Worm (Caenorhabditis elegans): Measurements from ENCODE around the gene F44E2.3.

Gene F44E2.3

ce11 chrIII:8799964-8800795, 28.9 kb downstream of the F44E2.3 start, which contains the start of gene F54F2.6:
TSS of gene F54F2.6 (minus strand) at chrIII:8800701.
- TF ChIP-seq hsf-1 (GFP tag; IDR thresholded peaks at IDR 0.05) (no peak), lag-1 (GFP tag; IDR thresholded peaks at IDR 0.05) (no peak), ZK185.1 (tag; optimal IDR thresholded peaks at IDR 0.05; ENCODE audit: poor library complexity, severe bottlenecking) (peak; percentile 52), attf-5 (GFP tag; optimal IDR thresholded peaks at IDR 0.05) (peak; percentile 86), atf-7 (tag; optimal IDR thresholded peaks at IDR 0.05) (peak; percentile 81), aptf-2 (GFP tag; conservative IDR thresholded peaks at IDR 0.05) (no peak), efl-1 (GFP tag; optimal IDR thresholded peaks at IDR 0.05) (no peak), attf-6 (GFP tag; IDR thresholded peaks at IDR 0.05) (no peak), egrh-3 (GFP tag; IDR thresholded peaks at IDR 0.05) (peak; percentile 83), B0035.1 (tag; optimal IDR thresholded peaks at IDR 0.05) (peak; percentile 32), hrde-1 (tag; optimal IDR thresholded peaks at IDR 0.05; ENCODE audit: borderline replicate concordance) (no peak), athp-1 (tag; optimal IDR thresholded peaks at IDR 0.05) (peak; percentile 1), lin-26 (GFP tag; IDR thresholded peaks at IDR 0.05) (no peak), snpc-1.3 (tag; optimal IDR thresholded peaks at IDR 0.05; ENCODE audit: insufficient read depth) (no peak), egl-18 (GFP tag; IDR thresholded peaks at IDR 0.05) (0 out of 2 replicates have a peak, but pooled peaks have one; percentile 8), ceh-79 (tag; optimal IDR thresholded peaks at IDR 0.05) (no peak), repo-1 (tag; optimal IDR thresholded peaks at IDR 0.05) (peak; percentile 57), B0336.3 (GFP tag; IDR thresholded peaks at IDR 0.05) (peak; percentile 77), madf-6 (GFP tag; IDR thresholded peaks at IDR 0.05) (no peak), nfya-1 (tag; optimal IDR thresholded peaks at IDR 0.05; ENCODE audit: borderline replicate concordance, insufficient read depth) (no peak), mcd-1 (GFP tag; IDR thresholded peaks at IDR 0.05) (peak; percentile 59), B0019.2 (GFP tag; conservative IDR thresholded peaks at IDR 0.05) (no peak), mxl-1 (tag; optimal IDR thresholded peaks at IDR 0.05) (no peak), nhr-179 (tag; optimal IDR thresholded peaks at IDR 0.05) (no peak), hlh-26 (GFP tag; conservative IDR thresholded peaks at IDR 0.05) (no peak), ztf-26 (tag; optimal IDR thresholded peaks at IDR 0.05) (peak; percentile 51), pbrm-1 (GFP tag; IDR thresholded peaks at IDR 0.05) (0 out of 2 replicates have a peak, but pooled peaks have one; percentile 10), ceh-27 (GFP tag; optimal IDR thresholded peaks at IDR 0.05) (peak; percentile 88), Y56A3A.18 (GFP tag; IDR thresholded peaks at IDR 0.05) (no peak), B0261.1 (tag; optimal IDR thresholded peaks at IDR 0.05) (no peak), unc-130 (GFP tag; optimal IDR thresholded peaks at IDR 0.05) (no peak), madf-3 (GFP tag; IDR thresholded peaks at IDR 0.05) (no peak), hlh-12 (tag; optimal IDR thresholded peaks at IDR 0.05) (no peak), unc-62 (GFP tag; optimal IDR thresholded peaks at IDR 0.05) (no peak), gei-17 (GFP tag; optimal IDR thresholded peaks at IDR 0.05) (peak; percentile 25), attf-3 (GFP tag; conservative IDR thresholded peaks at IDR 0.05) (no peak), lin-35 (GFP tag; optimal IDR thresholded peaks at IDR 0.05) (peak in 1 of 3 experiments; percentile 78), dpff-1 (tag; optimal IDR thresholded peaks at IDR 0.05) (peak; percentile 20), F49E8.2 (tag; optimal IDR thresholded peaks at IDR 0.05; ENCODE audit: insufficient read depth) (no peak), F55B11.4 (tag; optimal IDR thresholded peaks at IDR 0.05; ENCODE audit: borderline replicate concordance, insufficient read depth) (no peak), C17E4.6 (GFP tag; IDR thresholded peaks at IDR 0.05) (0 out of 2 replicates have a peak, but pooled peaks have one; percentile 32), let-526 (GFP tag; IDR thresholded peaks at IDR 0.05) (no peak), ztf-22 (GFP tag; optimal IDR thresholded peaks at IDR 0.05) (no peak), rcor-1 (GFP tag; IDR thresholded peaks at IDR 0.05) (no peak), Y95B8A.8 (GFP tag; IDR thresholded peaks at IDR 0.05) (no peak), akir-1 (GFP tag; optimal IDR thresholded peaks at IDR 0.05) (no peak), nfya-2 (GFP tag; IDR thresholded peaks at IDR 0.05) (no peak)
